Fruit fly (Drosophila melanogaster): Measurements from ENCODE around the gene CG1801.

CG1801 gene

dm6 chrX:21317422-21317821 lies at the start of gene CG1801:
Gene CG1801 (minus strand): TSS chrX:21317522.
- TF ChIP-seq Pif1B (GFP tag; optimal IDR thresholded peaks at IDR 0.05) (no peak), CG32121 (GFP tag; IDR thresholded peaks at IDR 0.05) (no peak), CG8301 (tag; optimal IDR thresholded peaks at IDR 0.05) (no peak), CG34367 (tag; optimal IDR thresholded peaks at IDR 0.05) (no peak), Snoo (tag; optimal IDR thresholded peaks at IDR 0.05) (no peak), rn (GFP tag; IDR thresholded peaks at IDR 0.05) (no peak), CG4496 (GFP tag; IDR thresholded peaks at IDR 0.05) (no peak), D1 (tag; optimal IDR thresholded peaks at IDR 0.05) (no peak), CG8159 (tag; optimal IDR thresholded peaks at IDR 0.05) (no peak), gl (tag; optimal IDR thresholded peaks at IDR 0.05) (no peak), fd96Ca (GFP tag; IDR thresholded peaks at IDR 0.05) (no peak), CG10348 (GFP tag; IDR thresholded peaks at IDR 0.05) (no peak), Ets98B (GFP tag; IDR thresholded peaks at IDR 0.05) (no peak)

DNA sequence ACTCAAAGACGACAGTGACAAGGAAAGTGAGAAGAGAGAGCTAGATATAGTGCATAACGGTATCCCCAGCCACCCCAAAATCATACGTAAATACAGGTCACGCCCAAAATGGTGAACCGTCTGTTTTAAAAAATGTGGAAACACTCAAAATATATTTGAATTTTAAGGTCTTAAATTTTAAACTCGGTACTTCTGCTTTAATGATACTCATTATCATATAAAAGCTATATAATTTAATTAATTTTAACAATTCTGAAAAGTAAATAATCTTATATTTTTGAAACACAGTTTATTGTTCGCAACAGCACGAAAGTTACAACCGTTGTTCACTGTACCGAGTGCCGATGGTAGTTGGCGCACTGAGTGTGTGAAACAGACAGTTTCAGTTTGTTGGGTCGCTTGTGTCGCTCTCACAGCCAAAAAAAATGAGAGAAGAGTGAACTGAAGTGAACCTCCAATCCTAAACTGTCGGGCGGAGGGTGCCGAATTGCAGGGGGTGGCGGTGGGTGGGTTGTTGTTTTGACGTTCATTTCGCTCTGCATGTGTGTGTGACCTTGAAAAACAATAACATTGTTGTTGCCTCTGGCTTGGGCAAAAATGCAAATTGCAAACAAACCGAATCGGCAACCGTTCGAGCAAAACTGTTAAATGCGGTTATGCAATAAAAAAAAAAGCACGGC lies 49.1 kb upstream of the CG1801 start:
- TF ChIP-seq CG8159 (tag; optimal IDR thresholded peaks at IDR 0.05) (peak; percentile 85), gl (tag; optimal IDR thresholded peaks at IDR 0.05) (peak; percentile 20), CG14655 (GFP tag; optimal IDR thresholded peaks at IDR 0.05) (no peak), Snoo (tag; optimal IDR thresholded peaks at IDR 0.05) (peak; percentile 78), CG8301 (tag; optimal IDR thresholded peaks at IDR 0.05) (peak; percentile 84), D1 (tag; optimal IDR thresholded peaks at IDR 0.05) (no peak), CG12605 (GFP tag; IDR thresholded peaks at IDR 0.05) (peak; percentile 57), CG34367 (tag; optimal IDR thresholded peaks at IDR 0.05) (peak; percentile 61), Ets98B (GFP tag; IDR thresholded peaks at IDR 0.05) (peak; percentile 77), rn (GFP tag; IDR thresholded peaks at IDR 0.05) (no peak), CG9948 (tag; optimal IDR thresholded peaks at IDR 0.05) (peak; percentile 69), CG15710 (tag; optimal IDR thresholded peaks at IDR 0.05) (peak; percentile 79), fd96Ca (GFP tag; IDR thresholded peaks at IDR 0.05) (peak; percentile 80), CG10348 (GFP tag; IDR thresholded peaks at IDR 0.05) (0 out of 2 replicates have a peak, but pooled peaks have one; percentile 50), CG13204 (GFP tag; optimal IDR thresholded peaks at IDR 0.05) (peak; percentile 48), Pif1B (GFP tag; optimal IDR thresholded peaks at IDR 0.05) (peak; percentile 68), CG17806 (tag; optimal IDR thresholded peaks at IDR 0.05) (peak; percentile 66), CG32121 (GFP tag; IDR thresholded peaks at IDR 0.05) (peak; percentile 92), CG4496 (GFP tag; IDR thresholded peaks at IDR 0.05) (peak; percentile 86), Pif1A (GFP tag; optimal IDR thresholded peaks at IDR 0.05) (no peak), EcR (GFP tag; optimal IDR thresholded peaks at IDR 0.05) (peak; percentile 28)

- TF ChIP-seq Pif1B (GFP tag; optimal IDR thresholded peaks at IDR 0.05) (no peak), CG8301 (tag; optimal IDR thresholded peaks at IDR 0.05) (no peak), EcR (GFP tag; optimal IDR thresholded peaks at IDR 0.05) (no peak), fd96Ca (GFP tag; IDR thresholded peaks at IDR 0.05) (no peak), CG14655 (GFP tag; optimal IDR thresholded peaks at IDR 0.05) (no peak), CG12605 (GFP tag; IDR thresholded peaks at IDR 0.05) (no peak), CG8159 (tag; optimal IDR thresholded peaks at IDR 0.05) (no peak), gl (tag; optimal IDR thresholded peaks at IDR 0.05) (no peak)
Measured at dm6 chrX:21365421-21365820, 48.1 kb upstream of the CG1801 start.

dm6 chrX:21362878-21363277 lies 45.6 kb upstream of the CG1801 start, which contains the start of the genes bbx and waw:
Gene bbx (plus strand): TSS chrX:21363028.
Gene waw (plus strand): TSS chrX:21363028.
- no peak for TF ChIP-seq CG8301 (tag; optimal IDR thresholded peaks at IDR 0.05)
- no peak for TF ChIP-seq CG32121 (GFP tag; IDR thresholded peaks at IDR 0.05)
- TF ChIP-seq CG8159 (tag; optimal IDR thresholded peaks at IDR 0.05) = peak; percentile 16
- TF ChIP-seq CG12605 (GFP tag; IDR thresholded peaks at IDR 0.05) = no peak
- peak; percentile 12 for TF ChIP-seq Snoo (tag; optimal IDR thresholded peaks at IDR 0.05)
- peak; percentile 54 for TF ChIP-seq EcR (GFP tag; optimal IDR thresholded peaks at IDR 0.05)

DNA sequence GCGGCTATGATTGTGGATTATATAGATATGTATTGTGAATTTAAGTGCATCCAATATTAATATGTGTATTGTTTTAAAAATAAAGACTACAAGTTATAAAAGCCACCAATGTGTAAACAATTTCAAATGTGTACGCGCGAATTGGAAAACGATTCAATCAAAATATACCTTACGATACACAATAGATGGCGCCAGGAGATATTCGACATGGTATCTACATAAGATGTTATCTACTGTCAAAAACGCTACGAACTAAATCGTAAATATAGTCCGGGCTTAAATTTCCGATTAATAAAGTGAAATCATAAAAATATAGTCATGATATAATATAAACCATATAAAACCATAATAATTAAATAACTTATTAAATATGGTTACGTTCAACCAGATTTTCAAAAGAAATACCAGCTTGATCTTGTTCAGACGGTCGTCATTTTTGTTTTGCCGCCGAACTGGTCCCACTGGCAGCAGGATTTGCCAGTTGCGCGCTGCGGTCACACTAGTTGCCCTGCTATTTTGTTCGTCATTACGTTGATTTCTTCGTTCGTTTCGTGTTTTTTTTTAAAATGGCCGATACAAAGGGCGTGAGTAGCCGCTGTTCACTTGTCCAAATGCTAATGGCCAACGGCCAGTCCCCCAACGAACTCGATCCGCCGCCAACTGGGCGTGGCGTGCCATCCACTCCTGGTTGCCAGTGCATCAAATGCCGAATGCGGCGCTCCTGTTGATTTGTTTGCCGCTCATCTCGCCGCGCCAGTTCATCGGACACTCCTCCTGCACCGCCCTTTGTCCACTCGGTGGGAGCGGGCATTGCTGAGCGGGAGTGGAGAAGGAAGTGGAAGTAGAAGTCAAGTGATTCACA lies 40.7 kb upstream of the CG1801 start, which contains the start of gene Septin1:
Gene Septin1, plus strand, starts transcription at position 477 of the 862 bp plus-strand sequence.
- TF ChIP-seq EcR (GFP tag; optimal IDR thresholded peaks at IDR 0.05) (peak; percentile 55), gl (tag; optimal IDR thresholded peaks at IDR 0.05) (no peak), CG10348 (GFP tag; IDR thresholded peaks at IDR 0.05) (no peak), CG4496 (GFP tag; IDR thresholded peaks at IDR 0.05) (0 out of 3 replicates have a peak, but pooled peaks have one; percentile 19)

- TF ChIP-seq CG15710 (tag; optimal IDR thresholded peaks at IDR 0.05) (no peak), CG12605 (GFP tag; IDR thresholded peaks at IDR 0.05) (no peak), rn (GFP tag; IDR thresholded peaks at IDR 0.05) (no peak), CG8159 (tag; optimal IDR thresholded peaks at IDR 0.05) (no peak), Pif1A (GFP tag; optimal IDR thresholded peaks at IDR 0.05) (no peak), CG4496 (GFP tag; IDR thresholded peaks at IDR 0.05) (no peak), fd96Ca (GFP tag; IDR thresholded peaks at IDR 0.05) (no peak)
Measured at dm6 chrX:21353541-21353940, 36.2 kb upstream of the CG1801 start.

Data from whole organism, pupa.